Fruit fly (Drosophila melanogaster) whole organism: Measurements from ENCODE around the gene PGRP-SB1.

Source experiments
- CG8478 ChIP-seq: fragments of >200 bp; optimal IDR thresholded peaks from 2 replicates; lab custom pipeline; 2018; ENCODE audit warnings: inconsistent platforms
- EcR ChIP-seq, 2 experiments: fragments of >200 bp; optimal IDR thresholded peaks; 2 replicates each; lab custom pipeline; 2017; ENCODE audit warnings: missing biosample characterization in 2 of 2, missing genetic modification characterization in 2 of 2, missing genetic modification reagents in 2 of 2
- pan ChIP-seq: fragments of >200 bp; optimal IDR thresholded peaks from 2 replicates; lab custom pipeline; 2017
- psq ChIP-seq: fragments of >200 bp; optimal IDR thresholded peaks from 2 replicates; lab custom pipeline; 2017
- usp ChIP-seq: fragments of >200 bp; optimal IDR thresholded peaks from 2 replicates; lab custom pipeline; 2017; ENCODE audit warnings: missing biosample characterization, missing genetic modification characterization, mixed read lengths

dm6 chr3L:16711430-16712228, 16.2 kb downstream of the PGRP-SB1 start, which contains the start of the genes CG43954, Lasp and Dab:
- no peak for TF ChIP-seq pan (lab: Kevin White, UChicago)
- no peak for TF ChIP-seq EcR (GFP tag; optimal IDR thresholded peaks at IDR 0.05; lab: Kevin White, UChicago)
- no peak for TF ChIP-seq psq
- no peak for TF ChIP-seq usp (GFP tag; lab: Kevin White, UChicago)
- TF ChIP-seq CG8478 (lab: Kevin White, UChicago): no peak
